Worm (Caenorhabditis elegans) whole organism, early embryonic: ENCODE results near the gene polg-1.

Source experiments
- B0310.2 ChIP-seq: sonication (generic microtip); optimal IDR thresholded peaks from 2 replicates; lab custom pipeline; 2016; ENCODE audit warnings: mild to moderate bottlenecking, missing genetic modification characterization, missing compliant biosample characterization
- F13C5.2 ChIP-seq: sonication (generic microtip); optimal IDR thresholded peaks from 2 replicates; lab custom pipeline; 2017; ENCODE audit warnings: mild to moderate bottlenecking, missing genetic modification characterization, inconsistent platforms, missing compliant biosample characterization
- aly-1 ChIP-seq: sonication (generic microtip); optimal IDR thresholded peaks from 2 replicates; lab custom pipeline; 2016; ENCODE audit warnings: missing genetic modification characterization, missing compliant biosample characterization
- ama-1 ChIP-seq: fragments of 150-350 bp; optimal IDR thresholded peaks from 2 replicates; lab custom pipeline; 2014
- ceh-13 ChIP-seq: fragments of 200-800 bp; sonication (Bioruptor generic); optimal IDR thresholded peaks from 2 replicates; lab custom pipeline; 2018; ENCODE audit warnings: mild to moderate bottlenecking, missing genetic modification characterization, missing compliant biosample characterization
- ceh-36 ChIP-seq: sonication (generic microtip); optimal IDR thresholded peaks from 2 replicates; lab custom pipeline; 2016; ENCODE audit warnings: missing genetic modification characterization, inconsistent platforms, missing compliant biosample characterization
- ets-7 ChIP-seq: sonication (generic microtip); optimal IDR thresholded peaks from 2 replicates; lab custom pipeline; 2016; ENCODE audit warnings: missing genotype, missing genetic modification characterization, missing compliant biosample characterization
- flt-1 ChIP-seq: fragments of 200-800 bp; sonication (Bioruptor generic); IDR thresholded peaks from 2 replicates; pipeline ENCODE4 v1.3.6; 2022; ENCODE audit warnings: missing genetic modification characterization, missing compliant biosample characterization
- hmbx-1 ChIP-seq: sonication (generic microtip); optimal IDR thresholded peaks from 2 replicates; lab custom pipeline; 2016; ENCODE audit warnings: mild to moderate bottlenecking, missing genetic modification characterization, missing compliant biosample characterization
- hmg-4 ChIP-seq: fragments of 200-800 bp; sonication (Bioruptor generic); optimal IDR thresholded peaks from 2 replicates; lab custom pipeline; 2018; ENCODE audit warnings: mild to moderate bottlenecking, missing genetic modification characterization, missing compliant biosample characterization
- hnd-1 ChIP-seq: sonication (generic microtip); optimal IDR thresholded peaks from 2 replicates; lab custom pipeline; 2016; ENCODE audit warnings: missing genetic modification characterization, missing compliant biosample characterization
- pes-1 ChIP-seq: fragments of 200-800 bp; sonication (Bioruptor generic); IDR thresholded peaks from 2 replicates; pipeline ENCODE4 v1.3.6; 2022; ENCODE audit warnings: missing genetic modification reagents, missing genetic modification characterization, missing compliant biosample characterization
- scrt-1 ChIP-seq: fragments of 200-800 bp; sonication (Bioruptor generic); IDR thresholded peaks from 2 replicates; pipeline ENCODE4 v1.3.6; 2022; ENCODE audit warnings: missing genetic modification characterization, missing compliant biosample characterization
- sea-1 ChIP-seq: fragments of 200-800 bp; sonication (Bioruptor generic); conservative IDR thresholded peaks from 2 replicates; pipeline ENCODE4 v1.3.6; 2022; ENCODE audit warnings: missing genetic modification characterization, missing compliant biosample characterization
- tbx-11 ChIP-seq: fragments of 200-800 bp; sonication (Bioruptor generic); IDR thresholded peaks from 2 replicates; pipeline ENCODE4 v1.3.6; 2022; ENCODE audit warnings: missing genetic modification characterization, missing compliant biosample characterization
- tbx-37 ChIP-seq: fragments of 200-800 bp; sonication (Bioruptor generic); conservative IDR thresholded peaks from 2 replicates; pipeline ENCODE4 v1.3.6; 2022; ENCODE audit warnings: missing genetic modification reagents, missing genetic modification characterization, missing compliant biosample characterization
- tra-4 ChIP-seq: sonication (generic microtip); optimal IDR thresholded peaks from 2 replicates; lab custom pipeline; 2017; ENCODE audit warnings: missing genetic modification characterization, missing compliant biosample characterization

Gene polg-1

DNA sequence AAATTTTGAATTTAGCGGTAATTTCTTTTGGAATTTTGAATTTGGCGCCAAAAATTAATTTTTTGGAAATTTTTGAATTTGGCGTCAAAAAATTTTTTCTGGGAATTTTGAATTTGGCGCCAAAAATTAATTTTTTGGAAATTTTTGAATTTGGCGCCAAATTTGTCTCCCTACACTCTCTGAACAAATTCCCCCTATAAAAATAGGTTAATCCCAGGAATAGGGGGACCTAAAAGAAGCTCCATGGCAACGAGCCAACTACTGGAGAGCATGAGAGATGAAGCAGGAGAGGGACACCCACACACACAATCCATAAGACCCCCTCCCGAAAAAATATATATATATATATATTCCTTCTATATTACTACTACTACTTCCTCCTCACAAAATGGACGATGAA lies 3.2 kb upstream of the polg-1 start, which contains the start of gene aqp-12:
aqp-12 (plus strand) TSS at position 301 of the 400 bp plus-strand sequence.
- TF ChIP-seq aly-1 (tag; lab: Kevin White, UChicago), result no peak
- no peak for TF ChIP-seq tbx-11 (GFP tag; lab: Robert Waterston, UW)

DNA sequence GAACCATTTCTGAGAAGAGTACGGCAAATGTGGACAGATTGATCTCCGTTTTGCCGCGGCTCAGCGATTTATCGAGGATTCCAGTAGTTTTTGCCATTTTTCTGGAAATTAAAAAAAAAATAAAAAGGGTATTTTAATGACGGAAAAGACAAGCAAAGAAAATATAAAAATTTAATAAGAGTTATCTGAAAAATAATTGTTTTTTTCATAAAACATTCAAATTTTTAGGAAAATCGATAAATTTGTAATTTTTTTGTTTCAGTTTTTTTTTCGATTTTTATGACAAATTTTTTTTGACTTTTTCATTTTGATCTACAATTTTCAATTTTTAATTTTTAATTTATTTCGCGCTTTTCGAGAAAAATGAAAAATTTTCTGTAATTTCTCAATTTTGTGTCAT lies 2.5 kb upstream of the polg-1 start, which contains the start of gene trpp-5:
trpp-5 (minus strand) TSS at position 101 of the 400 bp plus-strand sequence.
- TF ChIP-seq hmg-4, result no peak
- no peak for TF ChIP-seq hmbx-1 (tag; lab: Kevin White, UChicago)

DNA sequence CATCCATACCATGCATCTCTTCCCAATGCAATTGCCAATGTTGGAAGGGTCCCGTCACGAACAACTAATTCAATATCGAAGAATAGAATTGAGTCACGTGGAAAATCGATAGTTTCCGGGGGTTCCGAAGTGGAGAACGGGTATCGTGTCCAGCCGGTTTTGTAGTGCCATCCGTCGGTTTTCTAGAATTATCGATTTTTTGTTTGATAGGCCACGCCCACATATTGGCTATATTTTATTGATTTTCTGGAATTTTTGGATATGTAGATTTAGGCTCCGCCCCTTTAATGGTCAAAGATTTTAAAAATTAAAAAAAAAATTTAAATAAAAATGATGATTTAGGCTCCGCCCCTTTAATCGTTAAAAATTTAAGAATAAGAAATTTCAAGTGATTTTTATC lies 553 bp downstream of the polg-1 start:
- TF ChIP-seq hmg-4, result no peak
- no peak for TF ChIP-seq pes-1 (GFP tag; lab: Robert Waterston, UW)
- no peak for TF ChIP-seq ama-1 (lab: Kevin White, UChicago)

DNA sequence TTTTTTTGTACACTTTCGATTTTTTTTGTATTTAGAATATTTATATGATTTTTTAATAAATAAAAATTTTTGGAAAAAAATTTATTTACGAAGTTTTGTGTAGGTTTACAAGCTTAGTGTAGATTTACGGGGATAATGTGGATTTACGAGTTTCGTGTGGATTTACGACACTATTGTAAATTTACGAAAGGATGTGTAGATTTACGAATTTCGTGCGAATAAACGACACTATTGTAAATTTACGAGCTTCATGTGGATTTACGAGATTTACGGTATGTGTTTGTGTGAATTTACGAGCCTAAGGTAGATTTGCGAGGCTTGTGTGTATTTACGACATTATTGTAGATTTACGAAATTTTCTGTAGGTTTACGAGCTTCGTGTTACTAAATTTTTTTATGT lies 10.6 kb downstream of the polg-1 start:
- TF ChIP-seq aly-1 (tag; lab: Kevin White, UChicago) (no peak), F13C5.2 (tag; lab: Kevin White, UChicago) (no peak), ceh-36 (tag; lab: Kevin White, UChicago) (no peak), tra-4 (tag; lab: Kevin White, UChicago) (no peak), tbx-11 (GFP tag; lab: Robert Waterston, UW) (no peak), ets-7 (tag; lab: Kevin White, UChicago) (no peak), hmg-4 (no peak)

DNA sequence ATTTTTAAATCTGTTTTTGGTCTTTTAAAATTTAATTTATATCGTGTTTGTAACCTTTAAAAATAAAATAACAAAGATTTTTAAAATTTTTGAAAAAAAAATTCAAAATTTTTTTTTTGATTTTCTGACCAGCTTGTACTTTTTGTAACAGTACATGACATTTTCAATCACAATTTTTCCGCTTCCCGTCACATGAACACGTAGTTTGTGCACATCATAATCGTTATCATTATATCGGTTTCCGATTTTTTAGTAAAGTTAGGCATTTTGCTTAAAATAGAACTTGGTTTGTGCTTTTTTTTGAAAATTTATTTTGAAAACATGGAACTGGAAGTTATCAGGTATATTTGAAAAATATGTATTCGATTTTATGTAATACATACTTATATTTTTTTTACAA lies 13.0 kb downstream of the polg-1 start:
- TF ChIP-seq tbx-11 (GFP tag; lab: Robert Waterston, UW) (no peak), scrt-1 (GFP tag; lab: Robert Waterston, UW) (no peak), hnd-1 (tag; lab: Kevin White, UChicago) (no peak), ets-7 (tag; lab: Kevin White, UChicago) (no peak)

ce11 chrII:12185710-12186109 lies 14.1 kb downstream of the polg-1 start, which contains the start of gene Y57A10A.14:
TSS of gene Y57A10A.14 (plus strand) at chrII:12185937.
- no peak for TF ChIP-seq F13C5.2 (tag; lab: Kevin White, UChicago)
- no peak for TF ChIP-seq hmg-4
- TF ChIP-seq B0310.2 (tag; lab: Kevin White, UChicago), result no peak
- no peak for TF ChIP-seq flt-1
- no peak for TF ChIP-seq ama-1 (lab: Kevin White, UChicago)
- no peak for TF ChIP-seq tra-4 (tag; lab: Kevin White, UChicago)
- TF ChIP-seq ceh-36 (tag; lab: Kevin White, UChicago), result no peak
- no peak for TF ChIP-seq hmbx-1 (tag; lab: Kevin White, UChicago)
- no peak for TF ChIP-seq ets-7 (tag; lab: Kevin White, UChicago)
- no peak for TF ChIP-seq hnd-1 (tag; lab: Kevin White, UChicago)
- TF ChIP-seq tbx-37 (GFP tag; lab: Robert Waterston, UW), result no peak
- TF ChIP-seq tbx-11 (GFP tag; lab: Robert Waterston, UW), result no peak
- TF ChIP-seq aly-1 (tag; lab: Kevin White, UChicago), result no peak
- no peak for TF ChIP-seq pes-1 (GFP tag; lab: Robert Waterston, UW)
- no peak for TF ChIP-seq scrt-1 (GFP tag; lab: Robert Waterston, UW)
- no peak for TF ChIP-seq sea-1 (GFP tag; lab: Robert Waterston, UW)
- TF ChIP-seq ceh-13, result no peak

DNA sequence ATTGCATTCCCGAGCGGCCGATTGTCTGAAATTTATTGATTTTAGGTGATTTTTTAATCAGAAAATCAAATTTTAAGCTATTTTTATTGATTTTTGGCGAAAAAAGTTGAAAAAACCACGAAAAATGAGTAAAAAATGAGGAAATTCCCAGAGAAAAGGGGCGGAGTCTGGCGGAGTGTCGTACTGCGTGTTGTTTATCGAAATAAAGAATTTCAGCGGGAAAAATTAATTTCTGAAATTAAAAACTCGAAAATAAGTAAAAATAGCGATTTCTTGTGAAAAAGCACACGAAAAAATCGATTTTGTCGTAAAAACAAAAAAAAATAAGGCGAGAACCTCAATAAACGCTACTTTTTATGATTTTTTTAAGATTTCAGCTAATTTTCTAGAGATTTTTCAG lies 14.9 kb downstream of the polg-1 start, which contains the start of gene Y57A10A.13:
Y57A10A.13 (minus strand) TSS at position 46 of the 400 bp plus-strand sequence.
- TF ChIP-seq flt-1 (no peak), scrt-1 (GFP tag; lab: Robert Waterston, UW) (no peak), hmbx-1 (tag; lab: Kevin White, UChicago) (no peak)

- TF ChIP-seq tbx-37 (GFP tag; lab: Robert Waterston, UW) (no peak), F13C5.2 (tag; lab: Kevin White, UChicago) (no peak), hmbx-1 (tag; lab: Kevin White, UChicago) (no peak), hmg-4 (no peak), pes-1 (GFP tag; lab: Robert Waterston, UW) (no peak), ceh-36 (tag; lab: Kevin White, UChicago) (no peak), tbx-11 (GFP tag; lab: Robert Waterston, UW) (no peak), tra-4 (tag; lab: Kevin White, UChicago) (no peak), scrt-1 (GFP tag; lab: Robert Waterston, UW) (no peak), flt-1 (no peak), ets-7 (tag; lab: Kevin White, UChicago) (no peak), sea-1 (GFP tag; lab: Robert Waterston, UW) (no peak), ceh-13 (no peak), B0310.2 (tag; lab: Kevin White, UChicago) (no peak), aly-1 (tag; lab: Kevin White, UChicago) (no peak), hnd-1 (tag; lab: Kevin White, UChicago) (no peak)
These were observed 23.2 kb downstream of the polg-1 start for ce11 chrII:12176521-12176920.

ce11 chrII:12175398-12175797 lies 24.4 kb downstream of the polg-1 start:
- no peak for TF ChIP-seq sea-1 (GFP tag; lab: Robert Waterston, UW)
- no peak for TF ChIP-seq ceh-13
- TF ChIP-seq ceh-36 (tag; lab: Kevin White, UChicago), result no peak
- TF ChIP-seq scrt-1 (GFP tag; lab: Robert Waterston, UW), result no peak
- no peak for TF ChIP-seq ets-7 (tag; lab: Kevin White, UChicago)
- TF ChIP-seq tbx-11 (GFP tag; lab: Robert Waterston, UW), result 0 out of 2 replicates have a peak, but pooled peaks have one; percentile 21
- TF ChIP-seq pes-1 (GFP tag; lab: Robert Waterston, UW), result no peak
